Fruit fly (Drosophila melanogaster) whole organism: ENCODE data around the gene Psn.
A peak's percentile ranks its signal among the peaks of the same experiment; 100 is the strongest.

Source experiments
- CG8478 ChIP-seq: fragments of >200 bp; optimal IDR thresholded peaks from 2 replicates; lab custom pipeline; 2018; ENCODE audit warnings: inconsistent platforms
- Dll ChIP-seq: fragments of >200 bp; optimal IDR thresholded peaks from 2 replicates; lab custom pipeline; 2017
- EcR ChIP-seq, 2 experiments: fragments of >200 bp; optimal IDR thresholded peaks; 2 replicates each; lab custom pipeline; 2017; ENCODE audit warnings: missing biosample characterization in 2 of 2, missing genetic modification characterization in 2 of 2, missing genetic modification reagents in 2 of 2
- pan ChIP-seq: fragments of >200 bp; optimal IDR thresholded peaks from 2 replicates; lab custom pipeline; 2017
- psq ChIP-seq: fragments of >200 bp; optimal IDR thresholded peaks from 2 replicates; lab custom pipeline; 2017
- usp ChIP-seq: fragments of >200 bp; optimal IDR thresholded peaks from 2 replicates; lab custom pipeline; 2017; ENCODE audit warnings: missing biosample characterization, missing genetic modification characterization, mixed read lengths

Gene Psn

dm6 chr3L:20397770-20398169 is 34.5 kb upstream of the Psn start:
- TF ChIP-seq Dll (lab: Kevin White, UChicago) (no peak), pan (no peak), psq (lab: Kevin White, UChicago) (no peak)

- TF ChIP-seq usp (GFP tag; lab: Kevin White, UChicago) (no peak), CG8478 (no peak), pan (no peak), Dll (lab: Kevin White, UChicago) (no peak), EcR (GFP tag; optimal IDR thresholded peaks at IDR 0.05; lab: Kevin White, UChicago) (no peak), psq (lab: Kevin White, UChicago) (no peak)
These were observed 33.7 kb upstream of the Psn start for dm6 chr3L:20398243-20399222.

- TF ChIP-seq CG8478 (no peak), EcR (GFP tag; optimal IDR thresholded peaks at IDR 0.05; lab: Kevin White, UChicago) (no peak)
These were observed 32.6 kb upstream of the Psn start for dm6 chr3L:20399550-20400109.

- no peak for TF ChIP-seq pan
- TF ChIP-seq psq (lab: Kevin White, UChicago) = no peak
- no peak for TF ChIP-seq CG8478
- no peak for TF ChIP-seq EcR (GFP tag; optimal IDR thresholded peaks at IDR 0.05; lab: Kevin White, UChicago)
- TF ChIP-seq Dll (lab: Kevin White, UChicago) = no peak
- no peak for TF ChIP-seq usp (GFP tag; lab: Kevin White, UChicago)
These were observed 31.8 kb upstream of the Psn start for dm6 chr3L:20400515-20400914.

- TF ChIP-seq pan = no peak
- TF ChIP-seq EcR (GFP tag; optimal IDR thresholded peaks at IDR 0.05; lab: Kevin White, UChicago) = no peak
- TF ChIP-seq psq (lab: Kevin White, UChicago) = peak; percentile 5
- no peak for TF ChIP-seq usp (GFP tag; lab: Kevin White, UChicago)
- peak; percentile 27 for TF ChIP-seq CG8478
- no peak for TF ChIP-seq Dll (lab: Kevin White, UChicago)
These were observed 31.0 kb upstream of the Psn start, which contains the start of gene trbl for dm6 chr3L:20401026-20401912. Gene trbl (minus strand): TSS chr3L:20401609.

- TF ChIP-seq Dll (lab: Kevin White, UChicago) = no peak
- TF ChIP-seq psq (lab: Kevin White, UChicago) = no peak
- TF ChIP-seq EcR (GFP tag; optimal IDR thresholded peaks at IDR 0.05; lab: Kevin White, UChicago) = no peak
- no peak for TF ChIP-seq pan
- no peak for TF ChIP-seq CG8478
- no peak for TF ChIP-seq usp (GFP tag; lab: Kevin White, UChicago)
These were observed 29.4 kb upstream of the Psn start for dm6 chr3L:20402665-20403492.

- no peak for TF ChIP-seq Dll (lab: Kevin White, UChicago)
- no peak for TF ChIP-seq CG8478
- TF ChIP-seq psq (lab: Kevin White, UChicago) = no peak
- no peak for TF ChIP-seq EcR (GFP tag; optimal IDR thresholded peaks at IDR 0.05; lab: Kevin White, UChicago)
These were observed 28.5 kb upstream of the Psn start for dm6 chr3L:20403493-20404379.

- TF ChIP-seq CG8478 (no peak), EcR (GFP tag; optimal IDR thresholded peaks at IDR 0.05; lab: Kevin White, UChicago) (peak in 1 of 2 experiments; percentile 35)
These were observed 27.8 kb upstream of the Psn start for dm6 chr3L:20404515-20404914.

dm6 chr3L:20405337-20405887 is 26.9 kb upstream of the Psn start:
- TF ChIP-seq EcR (GFP tag; optimal IDR thresholded peaks at IDR 0.05; lab: Kevin White, UChicago) (no peak), CG8478 (no peak), psq (lab: Kevin White, UChicago) (no peak), pan (no peak), Dll (lab: Kevin White, UChicago) (no peak), usp (GFP tag; lab: Kevin White, UChicago) (no peak)
